Worm (Caenorhabditis elegans): ENCODE measurements around the gene fkh-5.

Gene fkh-5

ce11 chrIII:4844327-4844726 lies at the start of gene fkh-5, which contains the start of gene clec-157:
fkh-5 (plus strand) TSS chrIII:4844662.
clec-157 (minus strand) TSS chrIII:4844427.
- TF ChIP-seq W03F9.2 (tag; optimal IDR thresholded peaks at IDR 0.05) (no peak), dao-5 (tag; optimal IDR thresholded peaks at IDR 0.05) (no peak), him-1 (tag; optimal IDR thresholded peaks at IDR 0.05) (no peak)

ce11 chrIII:4796039-4796438 lies 48.4 kb upstream of the fkh-5 start:
- TF ChIP-seq him-1 (tag; optimal IDR thresholded peaks at IDR 0.05) (no peak), W03F9.2 (tag; optimal IDR thresholded peaks at IDR 0.05) (peak; percentile 33), dao-5 (tag; optimal IDR thresholded peaks at IDR 0.05) (no peak)

ce11 chrIII:4796536-4796935 lies 47.9 kb upstream of the fkh-5 start, which contains the start of gene tag-325:
tag-325 (plus strand) TSS chrIII:4796836.
- TF ChIP-seq him-1 (tag; optimal IDR thresholded peaks at IDR 0.05): no peak
- TF ChIP-seq dao-5 (tag; optimal IDR thresholded peaks at IDR 0.05): no peak
- no peak for TF ChIP-seq W03F9.2 (tag; optimal IDR thresholded peaks at IDR 0.05)

ce11 chrIII:4802707-4803106 lies 41.8 kb upstream of the fkh-5 start, which contains the start of gene metl-5:
metl-5 (plus strand) TSS chrIII:4803007.
- TF ChIP-seq W03F9.2 (tag; optimal IDR thresholded peaks at IDR 0.05) (no peak), dao-5 (tag; optimal IDR thresholded peaks at IDR 0.05) (no peak), him-1 (tag; optimal IDR thresholded peaks at IDR 0.05) (no peak)

- TF ChIP-seq W03F9.2 (tag; optimal IDR thresholded peaks at IDR 0.05) (no peak), dao-5 (tag; optimal IDR thresholded peaks at IDR 0.05) (no peak), him-1 (tag; optimal IDR thresholded peaks at IDR 0.05) (no peak)
These were observed 38.1 kb upstream of the fkh-5 start for ce11 chrIII:4806345-4806744.

- no peak for TF ChIP-seq W03F9.2 (tag; optimal IDR thresholded peaks at IDR 0.05)
- TF ChIP-seq dao-5 (tag; optimal IDR thresholded peaks at IDR 0.05): no peak
- TF ChIP-seq him-1 (tag; optimal IDR thresholded peaks at IDR 0.05): no peak
These were observed 36.4 kb upstream of the fkh-5 start for ce11 chrIII:4808089-4808488.

ce11 chrIII:4809526-4810153 lies 34.8 kb upstream of the fkh-5 start, which contains the start of gene pal-1:
pal-1 (minus strand) TSS chrIII:4809576.
- TF ChIP-seq him-1 (tag; optimal IDR thresholded peaks at IDR 0.05) (no peak), dao-5 (tag; optimal IDR thresholded peaks at IDR 0.05) (no peak), W03F9.2 (tag; optimal IDR thresholded peaks at IDR 0.05) (no peak)

ce11 chrIII:4811195-4811594 lies 33.3 kb upstream of the fkh-5 start, which contains the start of gene C38D4.7:
C38D4.7 (minus strand) TSS chrIII:4811295.
- TF ChIP-seq W03F9.2 (tag; optimal IDR thresholded peaks at IDR 0.05) (no peak), dao-5 (tag; optimal IDR thresholded peaks at IDR 0.05) (no peak), him-1 (tag; optimal IDR thresholded peaks at IDR 0.05) (no peak)

- TF ChIP-seq dao-5 (tag; optimal IDR thresholded peaks at IDR 0.05) (no peak), W03F9.2 (tag; optimal IDR thresholded peaks at IDR 0.05) (no peak), him-1 (tag; optimal IDR thresholded peaks at IDR 0.05) (no peak)
These were observed 29.7 kb upstream of the fkh-5 start, which contains the start of gene arl-6 for ce11 chrIII:4814730-4815129. arl-6 (minus strand) TSS chrIII:4814830.

- no peak for TF ChIP-seq W03F9.2 (tag; optimal IDR thresholded peaks at IDR 0.05)
- no peak for TF ChIP-seq dao-5 (tag; optimal IDR thresholded peaks at IDR 0.05)
- no peak for TF ChIP-seq him-1 (tag; optimal IDR thresholded peaks at IDR 0.05)
These were observed 27.2 kb upstream of the fkh-5 start, which contains the start of gene F26A1.4 for ce11 chrIII:4817240-4817639. F26A1.4 (plus strand) TSS chrIII:4817540.

- TF ChIP-seq dao-5 (tag; optimal IDR thresholded peaks at IDR 0.05) (no peak), W03F9.2 (tag; optimal IDR thresholded peaks at IDR 0.05) (no peak), him-1 (tag; optimal IDR thresholded peaks at IDR 0.05) (no peak)
These were observed 24.6 kb upstream of the fkh-5 start, which contains the start of gene F26A1.7 for ce11 chrIII:4819843-4820242. F26A1.7 (minus strand) TSS chrIII:4819943.

- TF ChIP-seq him-1 (tag; optimal IDR thresholded peaks at IDR 0.05): no peak
- no peak for TF ChIP-seq W03F9.2 (tag; optimal IDR thresholded peaks at IDR 0.05)
- TF ChIP-seq dao-5 (tag; optimal IDR thresholded peaks at IDR 0.05): no peak
These were observed 22.3 kb upstream of the fkh-5 start, which contains the start of gene F26A1.8 for ce11 chrIII:4822140-4822539. F26A1.8 (minus strand) TSS chrIII:4822240.

- no peak for TF ChIP-seq dao-5 (tag; optimal IDR thresholded peaks at IDR 0.05)
- TF ChIP-seq W03F9.2 (tag; optimal IDR thresholded peaks at IDR 0.05): no peak
- no peak for TF ChIP-seq him-1 (tag; optimal IDR thresholded peaks at IDR 0.05)
These were observed 17.9 kb upstream of the fkh-5 start, which contains the start of gene F26A1.3 for ce11 chrIII:4826606-4827005. F26A1.3 (plus strand) TSS chrIII:4826906.

ce11 chrIII:4829440-4829839 lies 15.0 kb upstream of the fkh-5 start, which contains the start of gene F26A1.9:
F26A1.9 (minus strand) TSS chrIII:4829540.
- TF ChIP-seq him-1 (tag; optimal IDR thresholded peaks at IDR 0.05): no peak
- TF ChIP-seq dao-5 (tag; optimal IDR thresholded peaks at IDR 0.05): no peak
- no peak for TF ChIP-seq W03F9.2 (tag; optimal IDR thresholded peaks at IDR 0.05)
